Worm (Caenorhabditis elegans): Measurements from ENCODE around the gene B0507.3.
"Not testable (repeated sequence)": the region's sequence is repeated elsewhere in the genome, so short reads cannot be mapped to it uniquely, and the experiment has no call there.

The B0507.3 gene

DNA sequence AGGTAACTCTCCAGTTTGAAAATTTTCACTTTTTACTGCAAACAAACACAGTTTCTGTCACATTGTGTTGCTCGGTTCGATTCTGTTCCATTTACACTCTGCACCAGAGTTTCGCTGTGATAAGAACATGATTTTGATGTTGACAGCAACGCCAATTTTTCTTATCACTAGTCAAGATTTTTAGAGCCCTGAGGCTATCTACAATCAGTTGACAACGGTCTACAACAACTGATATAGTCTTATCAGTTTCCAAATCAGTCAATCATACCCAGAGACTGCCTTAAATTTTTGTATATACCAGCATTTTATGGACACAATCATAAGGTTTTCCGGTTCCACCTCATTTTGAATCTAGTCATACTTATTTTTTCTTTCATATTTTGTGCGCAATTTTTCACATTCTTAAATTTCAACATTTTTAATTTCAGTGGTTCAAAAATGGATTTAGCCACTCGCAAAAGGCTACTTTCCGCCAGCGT is at the start of gene B0507.3:
Gene B0507.3, plus strand, starts transcription at position 429 of the 479 bp plus-strand sequence.
- TF ChIP-seq nhr-28 (tag; optimal IDR thresholded peaks at IDR 0.05) (peak; percentile 95), gei-8 (GFP tag; optimal IDR thresholded peaks at IDR 0.05) (peak; percentile 17), ceh-62 (tag; optimal IDR thresholded peaks at IDR 0.05) (no peak), Y48G9A.11 (GFP tag; IDR thresholded peaks at IDR 0.05) (no peak), F37D6.2 (tag; optimal IDR thresholded peaks at IDR 0.05) (no peak), hlh-11 (tag; optimal IDR thresholded peaks at IDR 0.05) (peak; percentile 94), nhr-41 (GFP tag; IDR thresholded peaks at IDR 0.05) (peak; percentile 77), daf-16 (GFP tag; optimal IDR thresholded peaks at IDR 0.05) (peak in 1 of 2 experiments; percentile 93), daf-16 (tag; optimal IDR thresholded peaks at IDR 0.05) (peak; percentile 98), T20F7.1 (GFP tag; optimal IDR thresholded peaks at IDR 0.05) (peak; percentile 29), pqm-1 (tag; optimal IDR thresholded peaks at IDR 0.05) (peak; percentile 100), nhr-42 (GFP tag; IDR thresholded peaks at IDR 0.05) (0 out of 2 replicates have a peak, but pooled peaks have one; percentile 49), ceh-20 (GFP tag; IDR thresholded peaks at IDR 0.05) (no peak; the same call in 1 of the 2 replicates), ZK546.5 (tag; optimal IDR thresholded peaks at IDR 0.05) (no peak), nhr-48 (tag; optimal IDR thresholded peaks at IDR 0.05) (peak; percentile 55), dmd-6 (GFP tag; IDR thresholded peaks at IDR 0.05) (peak; percentile 99), aha-1 (tag) (peak; percentile 35), cey-2 (tag; optimal IDR thresholded peaks at IDR 0.05; ENCODE audit: borderline replicate concordance, insufficient read depth) (peak; percentile 70), unc-62 (GFP tag; optimal IDR thresholded peaks at IDR 0.05 in 1 of 2) (peak; percentile 13 to 25), unc-62 (tag; optimal IDR thresholded peaks at IDR 0.05) (no peak), pha-4 (GFP tag; IDR thresholded peaks at IDR 0.05) (peak; percentile 59; the same call in 1 of the 2 replicates), pha-4 (tag; optimal IDR thresholded peaks at IDR 0.05) (no peak), hlh-30 (tag; optimal IDR thresholded peaks at IDR 0.05; ENCODE audit: insufficient read depth) (peak; percentile 51), ces-1 (GFP tag; optimal IDR thresholded peaks at IDR 0.05) (no peak), dve-1 (tag; optimal IDR thresholded peaks at IDR 0.05; ENCODE audit: insufficient read depth) (peak; percentile 93), nhr-6 (tag; optimal IDR thresholded peaks at IDR 0.05) (peak; percentile 65), lin-1 (GFP tag; IDR thresholded peaks at IDR 0.05) (peak; percentile 96), hif-1 (tag; optimal IDR thresholded peaks at IDR 0.05) (no peak), zip-11 (GFP tag; IDR thresholded peaks at IDR 0.05) (no peak), nhr-77 (tag; optimal IDR thresholded peaks at IDR 0.05) (peak; percentile 88), tra-1 (GFP tag; IDR thresholded peaks at IDR 0.05) (peak; percentile 98), mxl-3 (GFP tag; optimal IDR thresholded peaks at IDR 0.05) (peak; percentile 7), mdt-29 (GFP tag; IDR thresholded peaks at IDR 0.05) (no peak), nhr-102 (tag; optimal IDR thresholded peaks at IDR 0.05) (peak; percentile 85), php-3 (GFP tag; IDR thresholded peaks at IDR 0.05) (peak; percentile 97), mdl-1 (tag; optimal IDR thresholded peaks at IDR 0.05) (peak in 1 of 2 experiments; percentile 3)

DNA sequence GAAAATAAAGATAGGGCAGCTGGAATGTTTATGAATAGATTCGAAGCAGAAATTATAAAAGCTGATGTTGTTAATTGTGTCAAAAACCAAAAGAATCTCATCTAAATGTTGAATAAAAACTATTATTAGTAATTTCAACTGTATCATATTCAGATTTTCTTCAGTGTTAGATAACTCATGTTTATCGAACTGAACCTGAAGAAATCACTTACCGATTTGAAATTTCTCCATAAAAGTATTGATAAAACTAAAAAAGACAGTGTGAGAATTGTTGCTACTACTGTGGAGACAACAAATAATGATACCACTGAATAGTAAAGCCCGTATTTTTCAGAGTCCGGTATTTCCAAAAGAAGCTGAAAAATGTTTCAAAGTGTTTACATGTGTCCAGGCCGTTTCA is 46.5 kb upstream of the B0507.3 start, which contains the start of gene ZC196.8:
Gene ZC196.8, minus strand, starts transcription at position 101 of the 400 bp plus-strand sequence.
- TF ChIP-seq daf-12, ZK546.5, lin-39 (tag; optimal IDR thresholded peaks at IDR 0.05): not testable (repeated sequence)

DNA sequence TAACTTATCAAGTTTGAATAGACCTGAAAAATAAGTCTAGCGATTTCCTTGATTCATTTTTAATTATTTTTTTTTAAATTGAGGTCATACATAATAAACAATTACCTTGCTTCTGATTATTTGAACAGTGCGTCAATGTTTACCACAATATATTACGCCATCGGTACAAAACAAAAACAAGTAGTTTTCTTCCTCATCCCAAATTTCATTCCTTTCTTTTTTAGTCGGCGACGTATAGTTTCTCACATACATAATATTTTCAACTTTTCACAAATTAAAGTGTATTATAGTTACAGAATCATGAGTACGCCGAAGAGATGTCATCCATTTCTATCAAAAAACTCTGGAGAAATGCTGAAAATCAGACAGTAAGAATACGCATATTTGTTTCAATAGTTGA is 42.5 kb upstream of the B0507.3 start, which contains the start of gene droe-8:
Gene droe-8, plus strand, starts transcription at position 301 of the 400 bp plus-strand sequence.
- TF ChIP-seq ceh-62 (tag; optimal IDR thresholded peaks at IDR 0.05); arid-1 (GFP tag; conservative IDR thresholded peaks at IDR 0.05); F26F4.8 (GFP tag; conservative IDR thresholded peaks at IDR 0.05): not testable (repeated sequence)
